Fruit fly (Drosophila melanogaster) ovary, adult (tissue): ENCODE measurements around the gene Nlp.
A peak's percentile ranks its signal among the peaks of the same experiment; 100 is the strongest.

Experiments
- CG17801 ChIP-seq: fragments of 200-800 bp; optimal IDR thresholded peaks from 2 replicates; lab custom pipeline; 2019; ENCODE audit warnings: missing biosample characterization, mild to moderate bottlenecking, missing genetic modification characterization, moderate library complexity; ENCODE audit not compliant: partially characterized antibody

Nlp gene

DNA sequence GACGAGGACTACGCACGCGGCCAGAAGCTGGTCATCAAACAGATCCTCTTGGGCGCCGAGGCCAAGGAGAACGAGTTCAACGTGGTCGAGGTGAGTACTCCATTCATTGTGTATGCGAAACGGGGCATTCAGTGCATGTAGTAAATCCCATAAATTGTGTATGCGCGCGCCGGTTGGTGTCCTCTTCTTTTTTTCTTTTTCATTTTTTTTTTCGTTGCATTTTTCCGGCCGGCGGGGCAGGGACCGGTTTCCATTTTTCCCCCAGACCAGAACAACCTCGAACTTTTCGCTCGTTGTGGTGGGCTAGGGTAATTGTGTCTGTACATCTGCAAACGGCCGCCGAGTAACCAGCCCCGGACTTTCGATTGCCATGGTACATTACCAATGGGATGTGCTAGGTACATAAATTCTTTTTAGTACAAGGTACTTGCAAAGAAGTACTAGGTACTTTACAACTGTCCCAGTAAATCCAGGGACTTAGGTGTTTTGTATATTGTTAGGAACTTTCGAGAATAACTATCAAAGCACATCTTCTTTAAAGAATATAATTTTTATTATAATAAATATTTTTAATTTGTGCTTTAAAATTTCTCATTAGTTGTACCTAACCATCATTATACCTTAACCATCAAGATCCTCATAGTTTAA lies 871 bp downstream of the Nlp start:
- TF ChIP-seq CG17801 (GFP tag; lab: Kevin White, UChicago), result no peak

DNA sequence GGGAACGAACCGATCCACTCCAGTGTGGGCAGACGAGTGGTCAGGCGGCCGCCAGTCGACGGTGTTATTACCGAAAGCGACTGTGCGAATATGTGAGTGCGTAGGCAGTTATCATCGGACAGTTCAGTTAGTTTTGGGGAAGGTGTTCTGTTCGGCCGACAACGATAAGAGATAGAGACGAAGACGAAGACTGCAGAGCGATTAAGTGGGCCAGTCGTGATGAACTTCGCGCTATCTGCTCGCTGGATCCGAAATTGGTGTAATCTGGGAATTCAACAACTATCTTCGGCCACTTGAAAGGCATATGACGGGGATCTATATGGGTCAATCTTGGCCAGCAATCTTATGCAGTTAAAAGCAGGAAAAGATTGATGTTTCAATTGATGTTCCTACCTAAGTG lies 4.6 kb downstream of the Nlp start, which contains the start of gene CG7912:
CG7912 (minus strand) TSS at position 17 of the 400 bp plus-strand sequence.
- TF ChIP-seq CG17801 (GFP tag; lab: Kevin White, UChicago), result no peak

DNA sequence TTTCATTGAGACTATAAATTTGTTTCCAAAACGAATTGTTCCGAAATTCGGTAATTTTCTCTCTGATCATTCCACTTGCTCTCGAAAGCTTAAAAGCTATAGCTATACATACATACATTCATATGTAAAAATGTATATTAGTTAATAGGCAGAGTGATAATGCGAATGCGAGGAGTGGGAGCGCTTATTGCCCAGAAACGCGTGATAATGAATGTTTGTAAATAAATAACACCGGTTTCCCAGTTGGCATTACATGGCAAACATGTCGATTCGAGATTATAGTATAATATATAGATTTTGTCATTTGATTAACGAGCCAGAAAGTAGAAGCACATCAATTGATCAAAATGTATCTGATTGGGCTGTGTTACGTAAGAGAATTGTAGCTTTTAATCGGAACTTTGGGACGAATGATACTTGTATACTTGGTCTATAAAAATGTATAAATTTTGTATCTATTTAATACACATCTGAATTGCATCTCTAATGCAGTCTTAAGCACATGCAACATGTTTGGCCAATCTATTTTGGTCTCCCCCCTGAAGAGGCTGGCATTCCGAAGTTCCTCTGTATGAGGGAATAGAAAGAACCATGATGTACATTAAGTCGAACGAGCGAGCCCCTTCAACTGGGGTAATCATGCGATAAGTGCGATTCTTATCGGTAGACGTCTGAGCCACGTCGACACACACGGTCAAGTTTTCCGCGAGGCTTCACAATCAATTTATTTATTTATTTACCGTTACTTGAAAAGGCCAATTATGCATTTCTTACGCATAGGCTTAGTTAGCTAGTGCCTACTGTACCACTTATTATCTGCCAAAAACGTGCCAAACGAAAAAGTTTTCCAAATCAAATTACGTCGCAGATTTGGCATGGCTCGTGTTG lies 8.3 kb downstream of the Nlp start:
- no peak for TF ChIP-seq CG17801 (GFP tag; lab: Kevin White, UChicago)

DNA sequence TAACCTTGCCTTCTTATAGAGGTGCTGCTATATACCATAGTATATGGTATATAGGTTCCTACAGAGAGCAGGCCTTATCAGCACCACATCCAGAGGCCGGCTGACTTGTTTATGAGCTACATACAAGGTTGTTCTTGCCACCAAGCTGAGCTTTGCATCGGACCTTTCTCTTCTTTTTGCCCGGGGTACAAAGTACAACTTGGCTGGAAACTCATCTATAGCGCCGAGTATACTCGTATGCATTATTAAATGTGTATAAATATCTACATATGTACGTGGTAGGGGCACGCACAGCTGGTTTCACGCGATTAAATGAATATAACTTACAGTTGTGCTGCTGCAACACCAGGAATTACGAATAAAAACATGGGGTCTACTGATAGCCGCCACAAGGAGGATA lies 9.3 kb downstream of the Nlp start:
- TF ChIP-seq CG17801 (GFP tag; lab: Kevin White, UChicago), result no peak

DNA sequence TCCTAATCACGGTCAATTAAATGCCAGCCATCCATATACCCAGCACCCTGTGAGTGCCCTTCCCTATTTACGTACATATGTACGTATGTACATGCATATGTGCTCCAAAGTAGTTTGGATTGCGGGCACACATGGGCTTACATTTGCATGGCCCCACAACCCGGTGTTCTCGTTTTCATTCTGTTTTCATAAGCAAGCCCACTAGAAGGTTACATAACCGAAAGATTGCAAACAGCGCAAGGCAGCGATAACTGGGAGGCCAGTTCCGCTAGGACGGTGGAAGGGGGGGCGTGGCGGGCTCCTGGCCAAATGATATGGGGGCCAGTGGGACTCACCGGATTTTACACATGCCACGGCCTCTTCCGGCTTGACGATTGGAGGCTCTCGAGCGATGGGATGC lies 9.9 kb downstream of the Nlp start:
- no peak for TF ChIP-seq CG17801 (GFP tag; lab: Kevin White, UChicago)

DNA sequence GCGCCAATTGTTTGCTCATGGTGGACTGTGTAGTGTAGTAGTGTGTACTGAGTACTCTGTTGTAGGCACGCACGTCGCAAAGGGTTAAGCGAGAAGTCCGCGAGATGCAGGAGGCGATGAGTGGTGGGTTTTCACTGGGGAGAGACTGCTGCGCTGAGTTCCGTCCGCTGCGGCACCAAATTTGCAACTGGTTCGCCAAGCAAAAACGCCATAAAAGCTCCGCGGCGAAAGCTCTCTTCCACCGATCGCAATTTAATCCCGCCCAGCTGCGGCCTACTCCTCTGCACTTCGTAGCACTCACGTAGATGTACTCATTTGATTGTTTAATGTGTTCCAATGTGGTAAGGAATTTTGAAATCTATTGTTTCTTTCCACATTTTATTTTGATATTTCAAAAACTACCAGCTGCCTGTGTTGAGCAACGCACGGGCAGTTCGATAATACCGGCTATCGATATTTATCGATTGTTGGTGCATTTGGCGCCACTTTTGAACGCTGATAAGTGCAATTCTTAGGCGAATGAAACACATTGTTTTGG lies 10.5 kb downstream of the Nlp start, which contains the start of gene CG7920:
CG7920 (minus strand) TSS at position 308 of the 538 bp plus-strand sequence.
- TF ChIP-seq CG17801 (GFP tag; lab: Kevin White, UChicago), result peak; percentile 60

DNA sequence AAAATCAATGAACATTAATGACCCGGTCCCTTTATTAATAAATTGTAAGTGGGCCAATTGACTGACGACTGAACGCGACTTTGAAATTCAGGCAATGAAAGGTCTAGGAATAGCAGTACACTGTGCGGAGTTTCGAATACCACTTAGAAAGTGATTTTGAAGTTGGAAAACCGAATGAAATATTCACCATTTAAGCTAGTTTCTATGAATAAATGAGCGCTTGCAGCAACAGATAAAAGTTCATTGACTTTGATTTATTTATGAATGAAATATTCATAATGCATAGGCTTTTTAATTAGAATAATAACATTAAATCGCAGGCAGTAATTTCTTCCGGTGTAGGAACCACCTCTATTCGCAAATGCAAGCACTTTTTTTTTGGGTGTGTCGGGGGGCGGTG lies 16.4 kb downstream of the Nlp start:
- no peak for TF ChIP-seq CG17801 (GFP tag; lab: Kevin White, UChicago)

DNA sequence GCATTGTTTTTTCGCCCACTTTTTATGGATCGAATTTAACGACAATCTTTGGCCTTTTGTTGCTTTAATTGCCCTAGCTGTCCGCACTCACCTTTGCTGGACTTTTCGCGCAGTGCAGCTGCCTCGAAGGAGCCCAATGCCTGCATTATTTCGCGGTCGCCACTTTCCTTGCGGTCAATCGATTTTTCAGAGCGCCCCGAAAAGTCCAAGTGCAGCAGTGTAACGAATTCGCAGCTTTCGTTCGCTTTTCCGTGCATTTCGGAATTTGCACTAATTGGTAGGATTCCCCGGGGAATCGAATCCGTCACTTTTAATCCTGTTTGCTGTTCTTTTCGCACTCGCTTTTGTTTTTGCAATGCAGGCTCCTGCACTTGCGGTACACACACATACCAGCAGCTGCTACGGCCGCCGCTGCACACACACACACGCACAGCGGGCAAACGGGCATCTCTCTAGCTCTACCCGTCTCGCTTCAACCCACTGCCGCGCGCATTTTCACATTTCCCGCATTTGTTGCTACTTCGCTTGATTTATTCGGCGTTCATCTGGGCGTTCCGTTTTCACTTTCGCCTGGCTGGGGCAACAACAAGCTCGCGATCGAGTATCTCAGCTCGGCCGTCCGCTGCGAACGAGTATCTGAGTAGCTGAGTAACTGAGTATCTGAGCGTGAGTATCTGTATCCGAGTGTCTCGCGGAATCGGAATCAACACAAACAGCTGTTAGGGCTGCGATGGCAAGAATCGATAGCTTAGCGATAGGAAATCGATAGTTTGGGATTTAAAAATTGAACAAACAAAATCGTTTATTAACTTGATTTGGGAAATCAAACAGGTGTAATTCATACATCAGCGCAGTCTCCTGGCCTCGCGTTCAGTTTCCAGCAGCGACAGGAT lies 17.2 kb downstream of the Nlp start, which contains the start of gene Mgat2:
Mgat2 (minus strand) TSS at position 663 of the 893 bp plus-strand sequence.
- peak; percentile 36 for TF ChIP-seq CG17801 (GFP tag; lab: Kevin White, UChicago)

DNA sequence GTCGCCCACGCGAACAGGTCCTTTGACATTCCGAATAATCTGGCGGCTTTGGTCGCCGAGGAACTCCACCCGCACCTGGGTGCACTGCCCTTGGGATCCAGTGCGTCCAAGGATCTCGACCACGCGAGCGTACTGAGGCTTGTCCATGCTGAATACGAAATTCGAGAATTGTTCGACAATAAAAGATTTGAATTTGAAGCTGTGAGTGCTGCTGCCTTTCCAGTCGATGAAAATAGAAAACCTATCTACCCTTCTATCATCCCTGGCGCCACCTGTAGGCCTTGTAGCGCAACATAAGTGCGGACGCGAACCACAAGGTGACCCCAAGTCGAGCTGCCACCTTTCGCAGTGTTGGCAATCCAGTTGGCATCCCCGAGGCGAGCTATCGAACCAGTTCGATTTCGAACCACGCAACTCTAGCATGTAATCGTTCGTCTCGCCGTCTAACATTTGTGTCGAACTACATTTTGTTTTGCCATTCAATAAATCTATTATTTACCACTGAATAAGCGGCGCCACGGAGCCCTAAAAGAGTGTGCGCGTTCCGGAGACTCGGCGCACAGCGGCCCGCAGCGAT lies 18.0 kb downstream of the Nlp start, which contains the start of the genes RpS28a and Axn:
RpS28a (minus strand) TSS at position 197 of the 577 bp plus-strand sequence.
Axn (plus strand) TSS at position 391 of the 577 bp plus-strand sequence.
- no peak for TF ChIP-seq CG17801 (GFP tag; lab: Kevin White, UChicago)

DNA sequence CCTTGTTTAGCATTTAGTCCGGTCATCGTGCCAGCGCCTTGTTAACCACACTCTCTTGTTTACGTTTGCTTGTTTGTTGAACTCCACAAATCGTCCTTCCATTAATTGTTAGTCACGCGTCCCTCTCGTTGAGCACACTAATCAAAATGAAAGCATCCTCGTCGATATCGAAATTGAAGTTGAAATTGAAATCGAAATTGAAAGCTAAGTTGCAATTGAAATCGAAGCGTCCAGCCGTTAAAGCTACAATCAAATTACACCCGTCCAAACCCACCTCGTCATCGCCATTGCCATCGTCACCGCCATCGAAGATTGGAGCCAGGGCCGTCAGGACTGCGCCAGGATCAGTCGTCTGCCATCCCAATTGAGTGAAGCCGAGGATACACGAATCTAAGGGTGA lies 18.9 kb downstream of the Nlp start:
- no peak for TF ChIP-seq CG17801 (GFP tag; lab: Kevin White, UChicago)

DNA sequence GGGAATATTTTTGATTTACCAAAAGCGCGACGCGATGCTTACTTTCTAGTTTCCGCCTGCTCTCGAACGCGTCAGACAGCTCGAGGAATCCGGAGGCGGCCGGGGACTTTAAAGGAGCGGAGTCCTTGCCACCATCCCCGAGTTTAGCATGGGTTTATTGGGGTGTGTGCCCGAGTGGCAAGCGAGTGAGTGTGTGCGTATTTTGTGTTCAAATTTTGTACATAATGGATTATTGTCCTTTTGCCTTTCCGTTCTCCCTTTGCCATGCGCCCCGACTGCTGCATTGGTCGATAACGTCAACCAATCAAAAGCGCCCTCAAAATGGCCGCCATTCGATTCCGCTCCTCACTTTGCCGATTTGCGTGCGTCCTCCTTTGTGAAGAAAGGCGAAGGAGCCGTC lies 25.5 kb downstream of the Nlp start:
- no peak for TF ChIP-seq CG17801 (GFP tag; lab: Kevin White, UChicago)

DNA sequence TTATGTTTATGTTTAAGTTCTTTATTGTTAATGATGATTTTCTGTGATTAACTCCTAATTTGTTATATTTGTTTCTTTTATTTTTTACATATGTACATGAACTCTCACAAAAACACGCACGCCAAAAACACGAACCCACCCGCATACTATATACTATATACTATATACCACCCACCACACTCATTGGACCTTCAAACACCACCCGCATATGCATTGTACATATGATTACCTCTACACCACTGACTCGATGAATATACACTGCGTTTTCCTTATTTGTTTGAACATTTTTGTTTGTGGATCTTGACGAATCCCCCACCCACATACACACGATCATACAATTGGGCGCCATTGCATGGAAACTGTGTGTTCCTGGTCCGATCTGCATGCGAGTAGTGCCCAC lies 27.7 kb downstream of the Nlp start:
- no peak for TF ChIP-seq CG17801 (GFP tag; lab: Kevin White, UChicago)

DNA sequence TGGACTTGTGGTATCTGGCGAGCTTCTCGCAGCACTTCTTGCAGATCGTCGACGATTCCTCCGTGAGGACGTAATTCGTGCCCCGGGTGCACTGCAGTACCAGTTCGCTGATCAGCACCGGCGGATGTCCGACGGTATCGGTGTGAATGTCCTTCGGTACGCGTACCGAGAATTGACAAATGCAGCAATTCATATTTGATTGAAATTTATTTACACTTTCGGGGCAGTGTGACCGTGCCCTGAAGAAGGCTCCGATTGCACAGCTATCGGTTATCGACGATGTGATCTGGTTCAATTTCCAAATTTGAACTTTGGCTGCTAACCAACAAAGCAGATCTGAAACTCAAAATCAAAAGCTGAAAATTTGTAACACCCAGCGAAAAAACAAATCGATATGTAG lies 32.0 kb downstream of the Nlp start, which contains the start of gene ZIPIC:
ZIPIC (minus strand) TSS at position 262 of the 400 bp plus-strand sequence.
- no peak for TF ChIP-seq CG17801 (GFP tag; lab: Kevin White, UChicago)

DNA sequence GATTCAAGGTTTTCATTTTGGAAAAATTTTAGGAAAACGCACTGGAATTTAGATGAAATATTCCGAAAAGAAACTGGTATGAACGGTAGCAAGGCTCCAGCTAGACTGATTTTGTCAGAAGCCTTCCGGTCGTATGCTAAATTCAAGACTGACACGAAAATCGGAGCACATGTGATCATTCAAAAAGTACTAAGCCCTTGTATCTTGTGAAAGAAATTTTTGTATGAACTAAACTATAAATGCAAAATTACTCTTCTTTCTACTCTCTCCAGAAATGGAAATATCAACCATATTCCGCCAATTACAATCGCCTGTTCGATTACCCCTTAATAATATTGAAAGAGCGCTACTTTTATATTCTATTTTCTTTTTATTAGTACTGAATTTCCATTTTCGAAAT lies 33.0 kb downstream of the Nlp start, which contains the start of gene ocn:
ocn (minus strand) TSS at position 101 of the 400 bp plus-strand sequence.
- TF ChIP-seq CG17801 (GFP tag; lab: Kevin White, UChicago), result no peak
